Worm (Caenorhabditis elegans) whole organism, midembryonic: Measurements from ENCODE around the gene str-40.

Experiments
- klf-2 ChIP-seq: fragments of 200-800 bp; sonication (Bioruptor generic); conservative IDR thresholded peaks from 2 replicates; pipeline ENCODE4 v1.3.6; 2022; ENCODE audit warnings: missing genetic modification reagents, missing genetic modification characterization, missing compliant biosample characterization
- med-1 ChIP-seq: sonication (generic microtip); optimal IDR thresholded peaks from 2 replicates; lab custom pipeline; 2017; ENCODE audit warnings: missing genetic modification characterization, mild to moderate bottlenecking, missing compliant biosample characterization, antibody characterized with exemption, missing genetic modification reagents; ENCODE audit not compliant: insufficient read depth
- ref-1 ChIP-seq: fragments of 200-800 bp; sonication (Bioruptor generic); conservative IDR thresholded peaks from 2 replicates; pipeline ENCODE4 v1.3.6; 2022; ENCODE audit warnings: missing genetic modification reagents, missing genetic modification characterization, missing compliant biosample characterization
- tab-1 ChIP-seq: fragments of 200-800 bp; sonication (Bioruptor generic); IDR thresholded peaks from 2 replicates; pipeline ENCODE4 v1.3.6; 2022; ENCODE audit warnings: missing genetic modification characterization, missing compliant biosample characterization

ce11 chrV:3032343-3032742 lies 36.7 kb downstream of the str-40 start, which contains the start of gene irld-38:
- TF ChIP-seq ref-1 (GFP tag; lab: Robert Waterston, UW) (no peak), med-1 (no peak), tab-1 (GFP tag; lab: Robert Waterston, UW) (no peak), klf-2 (GFP tag; lab: Robert Waterston, UW) (no peak)
